Fruit fly (Drosophila melanogaster) whole organism, prepupa: ENCODE results near the gene MRG15.

ENCODE experiments used
- Blimp-1 ChIP-seq: fragments of 200-800 bp; sonication (Bioruptor generic); optimal IDR thresholded peaks from 3 replicates; lab custom pipeline; 2017; ENCODE audit warnings: missing biosample characterization, missing genetic modification characterization, mild to moderate bottlenecking, moderate library complexity, missing genetic modification reagents
- CG10631 ChIP-seq: fragments of 200-800 bp; sonication (Bioruptor generic); optimal IDR thresholded peaks from 2 replicates; lab custom pipeline; 2016; ENCODE audit warnings: missing biosample characterization, missing genetic modification characterization
- CG10669 ChIP-seq: fragments of 200-800 bp; sonication (Bioruptor generic); optimal IDR thresholded peaks from 3 replicates; lab custom pipeline; 2018; ENCODE audit warnings: missing biosample characterization, mild to moderate bottlenecking, missing genetic modification characterization, moderate library complexity
- CG11294 ChIP-seq: fragments of 200-800 bp; sonication (Bioruptor generic); IDR thresholded peaks from 2 replicates; pipeline ENCODE4 v1.3.6; 2022; ENCODE audit warnings: missing biosample characterization, missing genetic modification characterization
- CG11902 ChIP-seq: fragments of 200-800 bp; sonication (Bioruptor generic); optimal IDR thresholded peaks from 3 replicates; lab custom pipeline; 2016; ENCODE audit warnings: missing biosample characterization, missing genetic modification characterization
- CG15336 ChIP-seq: fragments of 200-800 bp; sonication (Bioruptor generic); IDR thresholded peaks from 2 replicates; pipeline ENCODE4 v1.3.6; 2022; ENCODE audit warnings: missing biosample characterization, missing genetic modification characterization
- CG1621 ChIP-seq: fragments of 200-800 bp; sonication (Bioruptor generic); optimal IDR thresholded peaks from 3 replicates; lab custom pipeline; 2018; ENCODE audit warnings: missing biosample characterization, mild to moderate bottlenecking, missing genetic modification characterization
- CG16779 ChIP-seq: fragments of 200-800 bp; sonication (Bioruptor generic); optimal IDR thresholded peaks from 3 replicates; lab custom pipeline; 2017; ENCODE audit warnings: missing biosample characterization, mild to moderate bottlenecking, missing genetic modification characterization
- CG3032 ChIP-seq: fragments of 200-800 bp; optimal IDR thresholded peaks from 2 replicates; lab custom pipeline; 2019; ENCODE audit warnings: missing biosample characterization, mild to moderate bottlenecking, missing genetic modification characterization, moderate library complexity
- CG31627 ChIP-seq: fragments of 200-800 bp; sonication (Bioruptor generic); optimal IDR thresholded peaks from 3 replicates; lab custom pipeline; 2016; ENCODE audit warnings: missing biosample characterization, missing genetic modification characterization
- CG32006 ChIP-seq: fragments of 200-800 bp; sonication (Bioruptor generic); optimal IDR thresholded peaks from 3 replicates; lab custom pipeline; 2017; ENCODE audit warnings: missing biosample characterization, mild to moderate bottlenecking, missing genetic modification characterization
- CG34406 ChIP-seq: fragments of 200-800 bp; sonication (Bioruptor generic); optimal IDR thresholded peaks from 3 replicates; lab custom pipeline; 2016; ENCODE audit warnings: missing biosample characterization, missing genetic modification characterization
- CG4318 ChIP-seq: fragments of 200-800 bp; sonication (Bioruptor generic); optimal IDR thresholded peaks from 3 replicates; lab custom pipeline; 2017; ENCODE audit warnings: missing biosample characterization, mild to moderate bottlenecking, missing genetic modification characterization
- CG6163 ChIP-seq: fragments of 200-800 bp; sonication (Bioruptor generic); IDR thresholded peaks from 3 replicates; pipeline ENCODE4 v1.3.6; 2022; ENCODE audit warnings: missing biosample characterization, missing genetic modification characterization
- CG6276 ChIP-seq: fragments of 200-800 bp; sonication (Bioruptor generic); optimal IDR thresholded peaks from 2 replicates; lab custom pipeline; 2017; ENCODE audit warnings: missing biosample characterization, mild to moderate bottlenecking, missing genetic modification characterization
- CG6808 ChIP-seq: fragments of 200-800 bp; sonication (Bioruptor generic); optimal IDR thresholded peaks from 3 replicates; lab custom pipeline; 2017; ENCODE audit warnings: missing biosample characterization, missing genetic modification characterization, mild to moderate bottlenecking, moderate library complexity, missing genetic modification reagents
- CG6854 ChIP-seq: fragments of 200-800 bp; sonication (Bioruptor generic); optimal IDR thresholded peaks from 2 replicates; lab custom pipeline; 2017; ENCODE audit warnings: missing biosample characterization, mild to moderate bottlenecking, missing genetic modification characterization
- CG7368 ChIP-seq: fragments of 200-800 bp; sonication (Bioruptor generic); optimal IDR thresholded peaks from 3 replicates; lab custom pipeline; 2016; ENCODE audit warnings: missing biosample characterization, missing genetic modification characterization
- CG8119 ChIP-seq: fragments of 200-800 bp; sonication (Bioruptor generic); IDR thresholded peaks from 3 replicates; pipeline ENCODE4 v1.3.6; 2022; ENCODE audit warnings: missing biosample characterization, missing genetic modification characterization
- CG9139 ChIP-seq: fragments of 200-800 bp; sonication (Bioruptor generic); optimal IDR thresholded peaks from 3 replicates; lab custom pipeline; 2017; ENCODE audit warnings: missing biosample characterization, mild to moderate bottlenecking, missing genetic modification characterization
- Eip75B ChIP-seq: fragments of 200-800 bp; sonication (Bioruptor generic); optimal IDR thresholded peaks from 3 replicates; lab custom pipeline; 2016; ENCODE audit warnings: missing biosample characterization, missing genetic modification characterization
- Eip78C ChIP-seq: fragments of 200-800 bp; sonication (Bioruptor generic); peaks from one replicate; lab custom pipeline; 2016; ENCODE audit warnings: missing biosample characterization, missing genetic modification characterization
- Eip93F ChIP-seq: fragments of 200-800 bp; sonication (Bioruptor generic); optimal IDR thresholded peaks from 2 replicates; lab custom pipeline; 2016; ENCODE audit warnings: missing biosample characterization, mild to moderate bottlenecking, missing genetic modification characterization
- Ets21C ChIP-seq: fragments of 200-800 bp; sonication (Bioruptor generic); optimal IDR thresholded peaks from 3 replicates; lab custom pipeline; 2016; ENCODE audit warnings: missing biosample characterization, missing genetic modification characterization
- Ets96B ChIP-seq: fragments of 200-800 bp; optimal IDR thresholded peaks from 2 replicates; lab custom pipeline; 2019; ENCODE audit warnings: missing biosample characterization, mild to moderate bottlenecking, missing genetic modification characterization, moderate library complexity
- Hr39 ChIP-seq: fragments of 200-800 bp; sonication (Bioruptor generic); optimal IDR thresholded peaks from 2 replicates; lab custom pipeline; 2016; ENCODE audit warnings: missing biosample characterization, missing genetic modification characterization
- Hr4 ChIP-seq: fragments of 200-800 bp; sonication (Bioruptor generic); optimal IDR thresholded peaks from 3 replicates; lab custom pipeline; 2016; ENCODE audit warnings: missing biosample characterization, missing genetic modification characterization
- Lpt ChIP-seq: fragments of 200-800 bp; sonication (Bioruptor generic); optimal IDR thresholded peaks from 3 replicates; lab custom pipeline; 2016; ENCODE audit warnings: missing biosample characterization, missing genetic modification characterization
- Met ChIP-seq: fragments of 200-800 bp; sonication (Bioruptor generic); optimal IDR thresholded peaks from 3 replicates; lab custom pipeline; 2016; ENCODE audit warnings: missing biosample characterization, missing genetic modification characterization
- OdsH ChIP-seq: fragments of 200-800 bp; sonication (Bioruptor generic); optimal IDR thresholded peaks from 3 replicates; lab custom pipeline; 2016; ENCODE audit warnings: missing biosample characterization, missing genetic modification characterization
- Sox102F ChIP-seq: fragments of 200-800 bp; sonication (Bioruptor generic); optimal IDR thresholded peaks from 2 replicates; lab custom pipeline; 2016; ENCODE audit warnings: missing biosample characterization, mild to moderate bottlenecking, missing genetic modification characterization
- Sox15 ChIP-seq: fragments of 200-800 bp; sonication (Bioruptor generic); optimal IDR thresholded peaks from 3 replicates; lab custom pipeline; 2016; ENCODE audit warnings: missing biosample characterization, missing genetic modification characterization
- acj6 ChIP-seq: fragments of 200-800 bp; sonication (Bioruptor generic); optimal IDR thresholded peaks from 3 replicates; lab custom pipeline; 2016; ENCODE audit warnings: missing biosample characterization, missing genetic modification characterization
- dac ChIP-seq: fragments of 200-800 bp; sonication (Bioruptor generic); optimal IDR thresholded peaks from 2 replicates; lab custom pipeline; 2017; ENCODE audit warnings: missing biosample characterization, mild to moderate bottlenecking, missing genetic modification characterization
- dsx ChIP-seq: fragments of 200-800 bp; optimal IDR thresholded peaks from 3 replicates; lab custom pipeline; 2019; ENCODE audit warnings: missing biosample characterization, mild to moderate bottlenecking, missing genetic modification characterization, moderate library complexity; ENCODE audit not compliant: poor library complexity, severe bottlenecking
- eg ChIP-seq: fragments of 200-800 bp; sonication (Bioruptor generic); IDR thresholded peaks from 3 replicates; pipeline ENCODE4 v1.3.6; 2022; ENCODE audit warnings: missing biosample characterization, missing genetic modification characterization
- esn ChIP-seq: fragments of 200-800 bp; sonication (Bioruptor generic); optimal IDR thresholded peaks from 2 replicates; lab custom pipeline; 2016; ENCODE audit warnings: missing biosample characterization, mild to moderate bottlenecking, missing genetic modification characterization, moderate library complexity
- fd59A ChIP-seq: fragments of 200-800 bp; sonication (Bioruptor generic); optimal IDR thresholded peaks from 2 replicates; lab custom pipeline; 2017; ENCODE audit warnings: missing biosample characterization, mild to moderate bottlenecking, missing genetic modification characterization, missing genetic modification reagents
- fd85E ChIP-seq: fragments of 200-800 bp; sonication (Bioruptor generic); optimal IDR thresholded peaks from 3 replicates; lab custom pipeline; 2016; ENCODE audit warnings: missing biosample characterization, missing genetic modification characterization
- lz ChIP-seq: fragments of 200-800 bp; sonication (Bioruptor generic); optimal IDR thresholded peaks from 3 replicates; lab custom pipeline; 2016; ENCODE audit warnings: missing biosample characterization, missing genetic modification characterization
- net ChIP-seq: fragments of 200-800 bp; sonication (Bioruptor generic); optimal IDR thresholded peaks from 3 replicates; lab custom pipeline; 2016; ENCODE audit warnings: missing biosample characterization, missing genetic modification characterization
- pdm3 ChIP-seq: fragments of 200-800 bp; sonication (Bioruptor generic); optimal IDR thresholded peaks from 3 replicates; lab custom pipeline; 2016; ENCODE audit warnings: missing biosample characterization, missing genetic modification characterization
- salr ChIP-seq, 2 experiments: fragments of 200-800 bp; sonication (Bioruptor generic); optimal IDR thresholded peaks; 3 replicates each; lab custom pipeline; 2016 to 2018; ENCODE audit warnings: missing biosample characterization in 2 of 2, missing genetic modification characterization in 2 of 2, mild to moderate bottlenecking in 1 of 2
- spab ChIP-seq: fragments of 200-800 bp; sonication (Bioruptor generic); optimal IDR thresholded peaks from 2 replicates; lab custom pipeline; 2017; ENCODE audit warnings: missing biosample characterization, mild to moderate bottlenecking, missing genetic modification characterization, missing genetic modification reagents
- svp ChIP-seq: fragments of 200-800 bp; sonication (Bioruptor generic); peaks from one replicate; lab custom pipeline; 2016; ENCODE audit warnings: missing biosample characterization, missing genetic modification characterization
- topi ChIP-seq: fragments of 200-800 bp; sonication (Bioruptor generic); optimal IDR thresholded peaks from 3 replicates; lab custom pipeline; 2016; ENCODE audit warnings: missing biosample characterization, missing genetic modification characterization
- vri ChIP-seq: fragments of 200-800 bp; sonication (Bioruptor generic); optimal IDR thresholded peaks from 3 replicates; lab custom pipeline; 2016; ENCODE audit warnings: missing biosample characterization, mild to moderate bottlenecking, missing genetic modification characterization

The MRG15 gene

DNA sequence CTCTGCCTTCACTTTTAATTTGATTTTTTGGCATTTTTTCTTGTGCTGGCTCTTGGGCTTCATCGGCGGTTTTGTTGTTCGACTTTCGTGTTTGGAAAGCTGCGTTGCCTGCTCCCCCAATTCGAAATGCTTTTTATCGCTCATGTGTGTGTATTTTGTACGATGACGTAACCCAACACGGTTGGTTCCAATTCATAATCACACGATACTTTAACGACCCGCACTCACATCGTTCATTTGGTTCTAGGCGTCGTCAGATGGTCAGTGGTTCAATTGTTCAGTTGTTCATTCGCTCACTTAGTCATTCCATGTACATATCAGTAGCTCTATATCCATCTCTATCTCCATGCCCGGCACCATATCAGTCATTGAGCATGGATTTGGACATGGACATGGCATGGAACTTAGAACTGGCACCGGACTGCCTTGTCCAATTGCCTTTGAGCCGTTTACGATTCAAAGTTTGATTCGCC, 16.0 kb upstream of the MRG15 start:
- TF ChIP-seq CG8119 (no peak), CG10669 (no peak), svp (GFP tag; lab: Kevin White, UChicago) (no peak), CG16779 (no peak), Blimp-1 (GFP tag; lab: Kevin White, UChicago) (peak; percentile 17), CG4318 (GFP tag; lab: Kevin White, UChicago) (no peak), Hr39 (no peak), Ets96B (tag; lab: Kevin White, UChicago) (no peak), CG6163 (no peak), vri (GFP tag; lab: Kevin White, UChicago) (peak; percentile 42), spab (GFP tag; lab: Kevin White, UChicago) (no peak), fd85E (GFP tag; lab: Kevin White, UChicago) (no peak), Eip93F (GFP tag; lab: Kevin White, UChicago) (no peak), CG9139 (GFP tag; lab: Kevin White, UChicago) (no peak)

DNA sequence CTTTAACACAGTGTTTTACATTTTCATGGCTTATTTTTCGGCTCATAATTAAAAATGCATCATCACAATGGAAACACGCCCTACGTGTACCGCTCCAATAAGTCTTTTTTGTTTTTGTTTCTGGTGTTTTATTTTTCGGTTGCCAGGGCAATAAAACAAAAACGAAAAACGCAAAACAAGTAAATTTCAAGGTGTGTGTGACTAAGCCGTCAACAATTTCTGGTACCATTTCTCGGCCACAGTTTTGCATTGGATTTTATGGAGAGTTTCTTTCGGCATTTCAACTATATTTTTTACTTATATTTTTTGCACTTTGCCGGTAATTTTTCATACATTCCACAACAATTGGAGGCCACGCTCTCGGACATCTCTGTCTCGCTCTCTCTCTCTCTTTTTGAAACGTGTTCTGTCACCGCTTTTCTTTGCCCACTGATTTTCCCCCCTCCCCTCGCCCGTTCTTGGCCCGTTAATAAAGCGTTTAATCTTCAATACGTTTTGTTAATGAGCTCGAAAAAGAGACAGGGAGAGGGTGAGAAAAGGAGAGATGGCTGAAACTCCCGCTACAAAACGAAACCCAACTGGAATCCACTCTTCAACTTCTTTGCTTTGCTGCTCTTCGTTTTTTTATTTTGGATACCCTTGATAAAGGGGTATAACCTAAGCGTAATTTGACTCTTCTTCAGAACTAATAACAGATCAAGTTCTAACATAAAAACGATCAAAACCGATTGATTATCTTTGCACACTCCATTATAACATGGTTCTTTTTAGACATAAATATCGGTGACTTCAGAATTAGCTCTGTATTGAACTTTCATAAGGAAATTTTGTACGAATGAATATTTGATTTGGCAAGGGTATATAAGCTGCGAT, 15.3 kb upstream of the MRG15 start:
- peak; percentile 32 for TF ChIP-seq Ets21C (GFP tag; lab: Kevin White, UChicago)
- no peak for TF ChIP-seq spab (GFP tag; lab: Kevin White, UChicago)
- no peak for TF ChIP-seq CG31627
- peak; percentile 60 for TF ChIP-seq lz (GFP tag; lab: Kevin White, UChicago)
- TF ChIP-seq CG8119 = no peak
- no peak for TF ChIP-seq acj6 (GFP tag; lab: Kevin White, UChicago)
- TF ChIP-seq Ets96B (tag; lab: Kevin White, UChicago) = no peak
- no peak for TF ChIP-seq Eip75B (GFP tag; lab: Kevin White, UChicago)
- no peak for TF ChIP-seq CG32006 (GFP tag; lab: Kevin White, UChicago)
- TF ChIP-seq Met = peak; percentile 68
- no peak for TF ChIP-seq pdm3 (GFP tag; lab: Kevin White, UChicago)
- TF ChIP-seq eg (GFP tag; lab: Robert Waterston, UW) = no peak
- no peak for TF ChIP-seq CG10669
- TF ChIP-seq CG6163 = peak; percentile 22; the same call in 1 of the 3 replicates
- no peak for TF ChIP-seq CG4318 (GFP tag; lab: Kevin White, UChicago)
- no peak for TF ChIP-seq CG1621 (tag; lab: Kevin White, UChicago)
- TF ChIP-seq CG9139 (GFP tag; lab: Kevin White, UChicago) = peak; percentile 1
- TF ChIP-seq CG16779 = no peak
- no peak for TF ChIP-seq OdsH (GFP tag; lab: Kevin White, UChicago)
- no peak for TF ChIP-seq CG7368 (GFP tag; lab: Kevin White, UChicago)
- TF ChIP-seq Hr4 = no peak
- TF ChIP-seq Eip78C = peak; percentile 79
- no peak for TF ChIP-seq fd59A (GFP tag; lab: Kevin White, UChicago)
- TF ChIP-seq salr (GFP tag; optimal IDR thresholded peaks at IDR 0.05; lab: Kevin White, UChicago) = no peak
- TF ChIP-seq CG6276 (GFP tag; lab: Kevin White, UChicago) = no peak
- TF ChIP-seq CG6854 (GFP tag; lab: Kevin White, UChicago) = no peak
- TF ChIP-seq dac (GFP tag; lab: Kevin White, UChicago) = no peak
- TF ChIP-seq Sox102F (GFP tag; lab: Kevin White, UChicago) = peak; percentile 52
- no peak for TF ChIP-seq CG3032 (tag; lab: Kevin White, UChicago)
- TF ChIP-seq net = no peak
- TF ChIP-seq Sox15 (GFP tag; lab: Kevin White, UChicago) = no peak
- peak; percentile 33 for TF ChIP-seq CG34406 (GFP tag; lab: Kevin White, UChicago)
- peak; percentile 18 for TF ChIP-seq Eip93F (GFP tag; lab: Kevin White, UChicago)
- TF ChIP-seq esn (GFP tag; lab: Kevin White, UChicago) = peak; percentile 66
- TF ChIP-seq CG11294 = no peak
- no peak for TF ChIP-seq CG10631 (GFP tag; lab: Kevin White, UChicago)
- no peak for TF ChIP-seq CG15336
- no peak for TF ChIP-seq Lpt
- TF ChIP-seq CG11902 (GFP tag; lab: Kevin White, UChicago) = peak; percentile 23
- peak; percentile 38 for TF ChIP-seq topi (GFP tag; lab: Kevin White, UChicago)
- TF ChIP-seq dsx (GFP tag; lab: Kevin White, UChicago) = no peak
- TF ChIP-seq CG6808 (GFP tag; lab: Kevin White, UChicago) = peak; percentile 44
